Worm (Caenorhabditis elegans): Measurements from ENCODE around the gene gfi-1.
A peak's percentile ranks its signal among the peaks of the same experiment; 100 is the strongest.

Gene gfi-1

DNA sequence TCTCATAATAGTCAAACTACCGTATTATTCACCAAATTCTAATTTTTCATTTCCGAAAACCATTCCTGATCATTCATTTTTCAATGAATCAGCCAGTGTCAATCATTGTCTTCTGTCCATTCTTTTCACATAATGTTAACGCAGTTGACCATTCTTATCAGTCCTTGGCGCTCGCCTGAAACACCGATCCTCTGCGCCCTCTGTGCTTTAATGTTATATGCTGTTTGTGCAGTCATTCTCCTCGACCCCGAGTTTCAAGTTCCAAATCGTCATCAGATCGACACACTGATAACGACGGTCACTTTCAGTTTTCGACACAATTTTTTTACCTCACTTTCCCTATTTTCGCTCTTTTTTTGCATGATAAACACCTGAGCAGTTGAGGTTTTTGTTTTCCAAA, 52.8 kb downstream of the gfi-1 start (continued):
- TF ChIP-seq pqm-1 (tag; optimal IDR thresholded peaks at IDR 0.05) (peak; percentile 84), nhr-20 (tag; optimal IDR thresholded peaks at IDR 0.05) (no peak), nhr-11 (tag; optimal IDR thresholded peaks at IDR 0.05) (no peak), blmp-1 (tag; optimal IDR thresholded peaks at IDR 0.05) (no peak), fkh-10 (GFP tag; optimal IDR thresholded peaks at IDR 0.05) (no peak), efl-1 (optimal IDR thresholded peaks at IDR 0.05) (no peak), efl-1 (GFP tag; optimal IDR thresholded peaks at IDR 0.05 in 1 of 2) (peak in 1 of 2 experiments; percentile 89), ceh-8 (GFP tag; optimal IDR thresholded peaks at IDR 0.05) (no peak), C34B4.2 (tag; optimal IDR thresholded peaks at IDR 0.05) (no peak), pax-3 (tag; optimal IDR thresholded peaks at IDR 0.05) (no peak), elt-2 (tag; optimal IDR thresholded peaks at IDR 0.05) (peak; percentile 70), tbx-2 (tag; optimal IDR thresholded peaks at IDR 0.05) (no peak)

DNA sequence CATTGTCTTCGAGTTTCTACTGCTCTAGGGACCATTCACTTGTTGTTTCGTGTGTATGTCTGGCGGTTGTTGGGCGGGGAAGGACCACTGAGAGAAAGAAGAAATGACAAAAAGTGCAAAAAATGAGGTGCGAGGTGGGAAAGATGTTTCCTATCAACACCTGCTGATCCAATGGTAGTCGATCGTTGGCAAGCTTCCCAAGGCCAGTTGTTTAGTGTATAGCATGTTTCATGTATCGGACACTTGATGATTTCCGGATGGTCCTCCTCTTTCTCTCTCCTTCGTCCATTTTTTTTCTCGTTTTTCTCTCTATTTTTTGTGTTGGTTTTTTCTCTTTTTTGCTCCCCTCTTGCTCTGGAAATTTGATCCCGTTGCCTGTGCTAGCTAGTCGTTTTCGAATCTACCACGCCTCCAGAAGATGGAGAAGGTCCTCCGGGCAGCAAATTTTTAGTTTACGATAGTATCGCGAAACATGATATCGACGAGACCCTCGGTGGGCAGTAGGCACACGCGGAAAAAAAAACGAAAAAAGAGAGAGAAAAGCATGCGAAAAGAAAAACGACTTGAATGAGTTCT, 53.6 kb downstream of the gfi-1 start:
- TF ChIP-seq lin-35 (GFP tag; optimal IDR thresholded peaks at IDR 0.05) (no peak), nhr-28 (tag; optimal IDR thresholded peaks at IDR 0.05) (no peak), mep-1 (tag; optimal IDR thresholded peaks at IDR 0.05) (no peak), snu-23 (GFP tag; optimal IDR thresholded peaks at IDR 0.05) (no peak), C16A3.4 (tag; optimal IDR thresholded peaks at IDR 0.05) (no peak), unc-62 (GFP tag; optimal IDR thresholded peaks at IDR 0.05) (no peak), xbp-1 (tag; optimal IDR thresholded peaks at IDR 0.05) (no peak), ceh-90 (tag; optimal IDR thresholded peaks at IDR 0.05) (no peak), efl-1 (optimal IDR thresholded peaks at IDR 0.05) (no peak), efl-1 (GFP tag; optimal IDR thresholded peaks at IDR 0.05 in 1 of 2) (peak in 1 of 2 experiments; percentile 10), vab-15 (tag; optimal IDR thresholded peaks at IDR 0.05) (no peak), aly-2 (tag; optimal IDR thresholded peaks at IDR 0.05) (no peak), aha-1 (tag; optimal IDR thresholded peaks at IDR 0.05) (no peak), alr-1 (tag; optimal IDR thresholded peaks at IDR 0.05; ENCODE audit: borderline replicate concordance) (no peak), nhr-85 (tag) (no peak), Y116A8C.19 (tag; optimal IDR thresholded peaks at IDR 0.05; ENCODE audit: borderline replicate concordance) (no peak), ceh-88 (GFP tag; IDR thresholded peaks at IDR 0.05) (no peak), lin-14 (GFP tag; optimal IDR thresholded peaks at IDR 0.05) (peak; percentile 63), lsy-2 (tag; optimal IDR thresholded peaks at IDR 0.05) (peak in 1 of 2 experiments; percentile 19), unc-98 (GFP tag; IDR thresholded peaks at IDR 0.05) (no peak), zag-1 (tag; optimal IDR thresholded peaks at IDR 0.05) (no peak), dsc-1 (tag; optimal IDR thresholded peaks at IDR 0.05) (peak; percentile 80), tbx-2 (tag; optimal IDR thresholded peaks at IDR 0.05) (peak; percentile 8), isw-1 (GFP tag; IDR thresholded peaks at IDR 0.05) (no peak), elt-2 (tag; optimal IDR thresholded peaks at IDR 0.05) (no peak), hlh-4 (tag; optimal IDR thresholded peaks at IDR 0.05) (no peak), unc-86 (tag; optimal IDR thresholded peaks at IDR 0.05) (no peak), nhr-71 (tag; optimal IDR thresholded peaks at IDR 0.05) (peak; percentile 51), fkh-4 (tag; optimal IDR thresholded peaks at IDR 0.05; ENCODE audit: borderline replicate concordance) (peak; percentile 40), mef-2 (tag; optimal IDR thresholded peaks at IDR 0.05) (no peak), nhr-90 (tag; optimal IDR thresholded peaks at IDR 0.05; ENCODE audit: poor library complexity) (no peak), hpl-2 (GFP tag; optimal IDR thresholded peaks at IDR 0.05) (no peak), nhr-11 (tag; optimal IDR thresholded peaks at IDR 0.05) (no peak), zip-4 (GFP tag; optimal IDR thresholded peaks at IDR 0.05) (no peak), ama-1 (optimal IDR thresholded peaks at IDR 0.05) (no peak), tlp-1 (tag; optimal IDR thresholded peaks at IDR 0.05) (no peak), ces-1 (GFP tag; optimal IDR thresholded peaks at IDR 0.05) (no peak), ceh-82 (tag; optimal IDR thresholded peaks at IDR 0.05) (peak in 1 of 3 experiments; percentile 3), nhr-84 (tag; optimal IDR thresholded peaks at IDR 0.05) (no peak), sup-37 (GFP tag; optimal IDR thresholded peaks at IDR 0.05) (no peak), efl-3 (GFP tag; optimal IDR thresholded peaks at IDR 0.05) (no peak), C34B4.2 (tag; optimal IDR thresholded peaks at IDR 0.05) (no peak), unc-130 (tag; optimal IDR thresholded peaks at IDR 0.05) (peak; percentile 39), rnt-1 (tag; optimal IDR thresholded peaks at IDR 0.05) (peak; percentile 18)

Data from whole organism, L1 larva.